Fruit fly (Drosophila melanogaster): ENCODE results near the gene CG13476.

- TF ChIP-seq psq (GFP tag; optimal IDR thresholded peaks at IDR 0.05): no peak
- TF ChIP-seq CrebA (GFP tag; optimal IDR thresholded peaks at IDR 0.05; ENCODE audit: borderline replicate concordance): no peak
- no peak for TF ChIP-seq CG32264 (GFP tag; optimal IDR thresholded peaks at IDR 0.05)
These were observed 47.7 kb upstream of the CG13476 start for dm6 chr3L:14657485-14658054.
